Fruit fly (Drosophila melanogaster): ENCODE measurements around the gene CG11723.

CG11723 gene

DNA sequence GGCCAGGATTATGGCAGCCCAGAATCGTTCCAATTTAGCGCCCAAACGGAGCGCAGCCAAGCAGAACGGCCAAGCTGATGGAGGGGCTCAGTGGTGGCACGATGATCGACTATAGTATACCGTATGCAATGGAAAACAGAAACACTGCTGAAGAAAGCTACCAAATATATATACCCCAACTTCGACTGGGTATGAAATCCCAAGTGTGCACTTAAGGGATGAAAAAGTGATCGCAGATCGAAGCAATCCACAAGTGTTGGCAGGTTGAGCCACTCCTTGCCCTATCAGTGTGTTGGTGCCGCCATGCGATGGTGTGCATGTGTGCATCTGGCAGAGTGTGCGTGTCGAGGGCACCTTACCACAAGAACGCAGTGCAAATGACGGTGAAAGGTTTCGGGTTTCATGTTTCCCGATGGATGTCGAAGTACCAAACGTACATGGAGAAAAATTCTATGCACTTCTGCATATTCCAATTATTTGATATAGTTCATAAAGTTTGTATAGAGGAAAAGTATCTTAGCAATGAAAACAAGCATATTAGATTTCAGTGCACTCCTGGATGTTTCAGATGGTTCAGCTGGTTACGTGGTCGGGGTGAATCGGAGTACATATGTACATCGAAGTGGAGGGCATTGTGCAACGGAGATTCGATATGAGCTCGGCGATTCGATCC, 35.0 kb upstream of the CG11723 start:
- no peak for TF ChIP-seq cnc (optimal IDR thresholded peaks at IDR 0.05)
- TF ChIP-seq kay (GFP tag; ENCODE audit: borderline replicate concordance), result no peak
- TF ChIP-seq CG5204 (GFP tag; optimal IDR thresholded peaks at IDR 0.05), result no peak
- TF ChIP-seq CG12768 (GFP tag; optimal IDR thresholded peaks at IDR 0.05), result no peak
- TF ChIP-seq Mnt (GFP tag; optimal IDR thresholded peaks at IDR 0.05), result no peak
- TF ChIP-seq Hr96 (GFP tag; optimal IDR thresholded peaks at IDR 0.05), result no peak

DNA sequence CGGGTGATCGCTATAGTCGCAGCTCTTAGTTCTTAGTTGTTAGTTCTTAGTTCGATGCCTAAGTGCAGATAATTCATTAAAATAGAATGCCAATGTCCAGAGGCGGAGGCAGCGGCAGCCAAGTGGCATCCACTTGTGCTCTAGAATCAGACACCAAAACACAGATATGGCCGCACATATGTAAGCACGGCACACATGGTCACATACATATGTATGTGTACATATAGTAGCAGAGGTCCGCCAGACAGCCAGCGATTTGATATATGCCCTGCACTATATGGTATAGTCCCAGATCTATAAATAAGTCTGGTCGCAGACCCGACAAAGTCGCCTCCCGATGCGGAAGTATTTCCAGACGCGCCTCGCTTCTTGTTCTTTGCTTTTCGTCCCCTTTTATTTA, 33.6 kb upstream of the CG11723 start:
- TF ChIP-seq tj (GFP tag; optimal IDR thresholded peaks at IDR 0.05), result no peak
- no peak for TF ChIP-seq cnc (optimal IDR thresholded peaks at IDR 0.05)
- TF ChIP-seq Crg-1 (GFP tag; optimal IDR thresholded peaks at IDR 0.05), result no peak

DNA sequence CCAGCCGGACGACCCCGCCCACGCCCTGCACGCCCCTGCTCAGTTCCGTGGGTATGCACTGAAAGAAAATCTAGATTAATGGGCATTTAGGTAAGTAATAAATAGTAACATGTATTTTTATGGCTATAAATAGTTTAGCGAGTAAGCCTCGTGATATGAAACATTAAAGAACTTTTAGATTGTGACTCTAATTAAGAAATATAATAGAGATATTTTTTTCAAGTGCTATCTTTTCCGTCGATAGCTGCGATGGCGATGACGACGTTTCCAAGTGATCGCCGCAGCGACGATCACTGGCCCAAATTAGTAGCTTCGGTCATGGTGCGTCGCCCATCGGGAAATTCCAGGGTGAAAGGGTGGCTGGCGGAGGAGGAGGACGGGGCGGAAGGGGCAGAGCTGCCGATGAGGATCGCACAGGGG, 33.1 kb upstream of the CG11723 start:
- TF ChIP-seq toe (GFP tag; optimal IDR thresholded peaks at IDR 0.05) (peak; percentile 14), CG7045 (GFP tag; optimal IDR thresholded peaks at IDR 0.05) (peak; percentile 25), CG5204 (GFP tag; optimal IDR thresholded peaks at IDR 0.05) (no peak), CG14711 (tag; optimal IDR thresholded peaks at IDR 0.05) (peak; percentile 33), CG7101 (tag; optimal IDR thresholded peaks at IDR 0.05) (peak; percentile 41), cic (GFP tag; optimal IDR thresholded peaks at IDR 0.05) (no peak), Hr96 (GFP tag; optimal IDR thresholded peaks at IDR 0.05) (peak; percentile 10), CG12768 (GFP tag; optimal IDR thresholded peaks at IDR 0.05) (no peak), CG11617 (GFP tag; optimal IDR thresholded peaks at IDR 0.05) (no peak), CG33017 (tag; optimal IDR thresholded peaks at IDR 0.05) (peak; percentile 14), tj (GFP tag; optimal IDR thresholded peaks at IDR 0.05) (peak; percentile 2)

DNA sequence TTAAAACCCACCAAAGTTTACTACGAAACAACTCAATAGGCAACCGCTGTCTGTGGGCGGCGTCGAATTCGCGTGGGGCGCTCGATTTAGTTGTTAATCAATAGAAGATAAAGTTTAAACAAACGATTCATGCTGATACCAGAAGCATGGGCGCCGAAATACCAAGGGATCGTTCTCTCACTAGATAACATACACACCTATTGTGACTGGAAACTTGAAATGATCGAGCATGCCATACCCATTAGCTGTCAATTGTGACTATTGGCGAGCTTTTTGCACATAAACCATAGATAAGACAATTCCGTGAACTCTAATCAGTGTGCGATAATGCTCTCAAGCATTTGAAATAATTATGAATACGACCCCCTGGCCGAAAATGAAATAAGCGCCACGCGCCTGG, 32.3 kb upstream of the CG11723 start:
- no peak for TF ChIP-seq CG7045 (GFP tag; optimal IDR thresholded peaks at IDR 0.05)
- no peak for TF ChIP-seq CG7101 (tag; optimal IDR thresholded peaks at IDR 0.05)
- TF ChIP-seq CG11617 (GFP tag; optimal IDR thresholded peaks at IDR 0.05), result no peak
- peak; percentile 2 for TF ChIP-seq cic (GFP tag; optimal IDR thresholded peaks at IDR 0.05)

DNA sequence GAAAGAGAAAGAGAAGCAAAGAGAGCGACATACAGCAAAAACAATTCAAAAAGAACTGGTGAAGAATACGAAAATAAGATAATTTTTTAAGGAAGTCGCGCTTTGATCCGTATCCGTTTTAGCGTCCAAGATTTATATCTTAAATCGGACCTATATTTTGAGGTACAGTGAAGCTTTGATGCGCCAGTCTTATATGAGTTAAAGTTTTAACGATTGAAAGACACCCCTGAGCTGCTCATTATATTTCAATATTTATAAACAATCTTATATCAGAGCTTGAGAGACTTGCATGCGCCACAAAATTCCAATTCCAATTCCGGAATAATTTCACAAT, 31.7 kb upstream of the CG11723 start:
- TF ChIP-seq toe (GFP tag; optimal IDR thresholded peaks at IDR 0.05), result no peak
- no peak for TF ChIP-seq ovo (GFP tag; optimal IDR thresholded peaks at IDR 0.05)
- no peak for TF ChIP-seq cic (GFP tag; optimal IDR thresholded peaks at IDR 0.05)
- TF ChIP-seq cnc (optimal IDR thresholded peaks at IDR 0.05), result no peak
- no peak for TF ChIP-seq pad (GFP tag; optimal IDR thresholded peaks at IDR 0.05)
- TF ChIP-seq CG14711 (tag; optimal IDR thresholded peaks at IDR 0.05), result no peak

DNA sequence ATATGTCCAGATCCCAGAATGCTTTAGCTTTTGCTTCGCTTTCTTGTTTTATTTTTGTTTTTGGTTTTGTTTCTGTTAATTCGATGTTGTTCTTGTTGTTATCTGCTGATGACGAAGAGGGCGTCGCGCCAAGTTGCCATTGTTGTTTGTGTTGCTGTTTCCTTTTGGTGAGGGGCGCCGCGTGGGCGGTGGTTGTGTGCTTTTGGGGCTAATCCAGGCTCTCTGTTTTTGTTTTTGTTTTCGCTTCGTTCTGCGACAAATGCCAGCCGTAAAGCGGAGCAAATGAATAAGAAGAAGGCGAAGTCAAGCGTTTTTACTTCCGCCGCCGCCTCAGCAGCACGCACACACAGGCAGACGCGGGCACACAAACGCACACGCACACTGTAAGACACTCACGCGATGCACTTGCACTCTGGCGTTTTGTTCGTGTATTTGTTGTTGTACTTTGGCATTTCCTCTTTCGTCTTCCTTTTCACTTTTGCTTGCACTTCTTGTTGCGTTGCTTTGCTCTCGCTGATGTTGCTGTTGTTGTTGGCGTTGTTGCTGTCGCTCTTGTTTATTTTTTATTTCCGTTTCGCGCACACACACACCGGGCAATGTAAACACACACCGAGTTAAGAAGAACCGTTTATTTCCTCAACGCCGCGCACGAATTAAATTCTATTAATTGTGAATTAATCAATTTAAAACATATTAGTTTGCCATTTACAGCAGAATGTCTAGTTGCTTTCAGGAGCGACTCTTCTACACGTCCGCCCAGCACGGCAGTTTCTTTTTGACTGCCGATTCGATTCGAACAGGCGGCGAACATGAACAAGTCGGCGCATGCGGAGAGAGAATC, 31.1 kb upstream of the CG11723 start, which contains the start of gene aop:
Gene aop (minus strand): TSS at position 786 of the 841 bp plus-strand sequence.
- TF ChIP-seq toe (GFP tag; optimal IDR thresholded peaks at IDR 0.05) (peak; percentile 13), CG11617 (GFP tag; optimal IDR thresholded peaks at IDR 0.05) (peak; percentile 80), CG5204 (GFP tag; optimal IDR thresholded peaks at IDR 0.05) (peak; percentile 35), ovo (GFP tag; optimal IDR thresholded peaks at IDR 0.05) (peak; percentile 35), pad (GFP tag; optimal IDR thresholded peaks at IDR 0.05) (peak; percentile 53), Hr96 (GFP tag; optimal IDR thresholded peaks at IDR 0.05) (peak; percentile 54), bab1 (GFP tag; optimal IDR thresholded peaks at IDR 0.05) (peak; percentile 48), cic (GFP tag; optimal IDR thresholded peaks at IDR 0.05) (peak; percentile 77), Mnt (GFP tag; optimal IDR thresholded peaks at IDR 0.05) (peak; percentile 73), CG7101 (tag; optimal IDR thresholded peaks at IDR 0.05) (peak; percentile 62), tj (GFP tag; optimal IDR thresholded peaks at IDR 0.05) (peak; percentile 84), cnc (optimal IDR thresholded peaks at IDR 0.05) (no peak), Crg-1 (GFP tag; optimal IDR thresholded peaks at IDR 0.05) (peak; percentile 63), CG1620 (GFP tag; optimal IDR thresholded peaks at IDR 0.05) (no peak), CG33017 (tag; optimal IDR thresholded peaks at IDR 0.05) (no peak), CG7045 (GFP tag; optimal IDR thresholded peaks at IDR 0.05) (peak; percentile 27), kay (GFP tag; ENCODE audit: borderline replicate concordance) (peak; percentile 38), CG14711 (tag; optimal IDR thresholded peaks at IDR 0.05) (peak; percentile 15), Clk (GFP tag; optimal IDR thresholded peaks at IDR 0.05) (peak; percentile 31), CG12768 (GFP tag; optimal IDR thresholded peaks at IDR 0.05) (peak; percentile 60)

DNA sequence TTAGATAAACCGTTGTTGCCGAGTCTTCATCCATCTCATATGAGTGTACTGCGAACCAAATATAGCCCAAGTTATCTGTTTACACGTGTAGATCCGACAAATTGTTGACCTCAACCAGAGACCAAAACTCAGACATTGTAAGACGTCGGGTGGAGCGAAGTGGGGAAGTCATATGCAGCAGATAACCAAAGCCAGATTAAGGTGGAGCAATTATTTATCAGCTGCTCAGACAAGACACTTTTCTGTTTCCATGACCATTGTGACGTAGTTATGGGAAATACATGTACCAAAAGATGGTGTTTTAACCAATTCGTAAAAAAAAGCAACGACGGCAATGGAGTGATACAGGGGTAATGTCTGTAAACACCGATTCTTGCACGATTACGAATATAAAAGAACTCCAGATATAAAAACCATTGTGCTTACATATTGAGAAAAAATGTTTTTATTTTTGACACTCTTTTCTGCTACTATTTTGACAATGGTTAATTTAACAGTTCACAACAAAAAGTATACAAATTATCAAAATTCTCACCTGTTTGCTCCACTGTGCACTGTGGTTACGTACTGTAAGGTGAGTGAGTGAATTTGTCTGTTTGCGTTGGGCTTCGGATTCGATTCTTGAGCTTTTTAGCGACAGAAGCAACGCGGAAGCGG, 30.4 kb upstream of the CG11723 start:
- TF ChIP-seq Mnt (GFP tag; optimal IDR thresholded peaks at IDR 0.05) (no peak), Clk (GFP tag; optimal IDR thresholded peaks at IDR 0.05) (no peak), CG7101 (tag; optimal IDR thresholded peaks at IDR 0.05) (no peak), CG5204 (GFP tag; optimal IDR thresholded peaks at IDR 0.05) (peak; percentile 27), pad (GFP tag; optimal IDR thresholded peaks at IDR 0.05) (no peak), CG1620 (GFP tag; optimal IDR thresholded peaks at IDR 0.05) (no peak), cnc (optimal IDR thresholded peaks at IDR 0.05) (no peak), CG33017 (tag; optimal IDR thresholded peaks at IDR 0.05) (no peak), CG14711 (tag; optimal IDR thresholded peaks at IDR 0.05) (peak; percentile 33), CG11617 (GFP tag; optimal IDR thresholded peaks at IDR 0.05) (no peak), kay (GFP tag; ENCODE audit: borderline replicate concordance) (peak; percentile 71)
